Worm (Caenorhabditis elegans) whole organism, dauer: ENCODE results near the gene srz-70.
"Not testable (repeated sequence)": the region's sequence is repeated elsewhere in the genome, so short reads cannot be mapped to it uniquely, and the experiment has no call there.

Experiments used
- unc-62 ChIP-seq: sonication (generic microtip); optimal IDR thresholded peaks from 2 replicates; lab custom pipeline; 2017; ENCODE audit warnings: missing biosample characterization, missing genetic modification reagents, missing genetic modification characterization

The srz-70 gene

DNA sequence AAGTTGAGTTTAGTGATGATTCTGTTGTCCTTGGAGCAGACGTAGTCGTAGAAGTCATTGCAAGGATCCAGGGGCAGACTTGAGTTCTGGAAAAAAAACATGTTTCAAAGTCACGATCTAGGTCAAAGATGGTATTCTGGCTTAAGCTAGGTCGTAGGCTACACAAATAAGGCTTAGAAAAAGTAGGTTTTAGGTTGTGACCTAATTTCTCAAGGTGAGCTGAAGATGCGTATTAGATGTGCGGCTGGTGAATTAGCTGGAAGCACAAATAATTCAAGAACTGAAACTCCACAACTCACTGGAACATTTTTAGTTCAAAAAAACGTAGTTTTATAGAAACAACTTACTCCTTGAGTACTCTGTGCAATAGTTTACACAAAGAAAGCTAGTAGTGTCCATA, 34.7 kb downstream of the srz-70 start, which contains the start of gene F09D12.2:
F09D12.2 (minus strand) TSS at position 101 of the 400 bp plus-strand sequence.
- no peak for TF ChIP-seq unc-62 (GFP tag; lab: Kevin White, UChicago)

- no peak for TF ChIP-seq unc-62 (GFP tag; lab: Kevin White, UChicago)
These were observed 36.3 kb downstream of the srz-70 start for ce11 chrIV:3442513-3442912.

- no peak for TF ChIP-seq unc-62 (GFP tag; lab: Kevin White, UChicago)
These were observed 38.0 kb downstream of the srz-70 start, which contains the start of gene grd-10 for ce11 chrIV:3440848-3441247. Gene grd-10 (plus strand): TSS chrIV:3441055.

DNA sequence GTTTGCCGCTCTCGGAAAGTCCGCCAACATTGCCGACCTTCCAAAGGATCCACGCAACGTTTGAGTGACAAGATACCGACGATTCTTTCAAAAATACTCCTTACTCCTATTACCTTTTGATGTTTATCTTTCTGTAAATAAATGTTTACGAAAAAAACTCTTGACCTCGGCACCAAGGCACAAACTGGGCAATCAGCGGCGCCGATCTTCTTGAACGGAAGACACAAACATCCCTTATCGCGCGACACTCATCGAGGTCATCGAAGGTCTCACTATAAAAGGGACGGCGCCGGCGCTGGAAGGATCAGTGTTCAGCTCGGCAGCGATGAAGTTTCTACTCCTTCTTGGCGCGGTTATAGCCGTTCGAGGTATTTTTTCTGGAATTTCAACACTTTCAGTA, 39.5 kb downstream of the srz-70 start, which contains the start of gene grd-3:
grd-3 (plus strand) TSS at position 302 of the 400 bp plus-strand sequence.
- no peak for TF ChIP-seq unc-62 (GFP tag; lab: Kevin White, UChicago)

- no peak for TF ChIP-seq unc-62 (GFP tag; lab: Kevin White, UChicago)
These were observed 40.8 kb downstream of the srz-70 start, which contains the start of gene grd-13 for ce11 chrIV:3438022-3438421. Gene grd-13 (plus strand): TSS chrIV:3438312.

DNA sequence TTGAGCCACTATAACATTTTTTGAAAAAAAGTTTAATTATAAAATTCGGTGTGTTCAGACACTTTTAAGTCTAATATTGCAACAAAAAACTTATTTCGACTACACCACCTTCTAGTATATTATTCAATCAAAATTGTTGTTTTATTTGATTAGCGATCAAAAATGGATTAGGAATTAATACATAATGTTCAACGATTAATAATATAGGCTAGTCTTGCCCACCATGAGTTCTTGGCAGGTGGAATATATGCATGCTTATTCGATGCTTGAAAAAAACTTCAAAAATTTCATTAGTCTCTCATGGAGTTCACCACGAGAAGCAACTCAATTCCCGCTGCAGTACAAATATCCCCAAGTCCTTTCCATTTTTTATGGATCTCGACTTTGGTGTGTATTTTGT, 42.8 kb downstream of the srz-70 start, which contains the start of gene srz-32:
srz-32 (plus strand) TSS at position 301 of the 400 bp plus-strand sequence.
- no peak for TF ChIP-seq unc-62 (GFP tag; lab: Kevin White, UChicago)

ce11 chrIV:3433387-3433786, 45.4 kb downstream of the srz-70 start, which contains the start of gene C04C3.7:
Gene C04C3.7 (minus strand): TSS chrIV:3433487.
- TF ChIP-seq unc-62 (GFP tag; lab: Kevin White, UChicago) = not testable (repeated sequence)

DNA sequence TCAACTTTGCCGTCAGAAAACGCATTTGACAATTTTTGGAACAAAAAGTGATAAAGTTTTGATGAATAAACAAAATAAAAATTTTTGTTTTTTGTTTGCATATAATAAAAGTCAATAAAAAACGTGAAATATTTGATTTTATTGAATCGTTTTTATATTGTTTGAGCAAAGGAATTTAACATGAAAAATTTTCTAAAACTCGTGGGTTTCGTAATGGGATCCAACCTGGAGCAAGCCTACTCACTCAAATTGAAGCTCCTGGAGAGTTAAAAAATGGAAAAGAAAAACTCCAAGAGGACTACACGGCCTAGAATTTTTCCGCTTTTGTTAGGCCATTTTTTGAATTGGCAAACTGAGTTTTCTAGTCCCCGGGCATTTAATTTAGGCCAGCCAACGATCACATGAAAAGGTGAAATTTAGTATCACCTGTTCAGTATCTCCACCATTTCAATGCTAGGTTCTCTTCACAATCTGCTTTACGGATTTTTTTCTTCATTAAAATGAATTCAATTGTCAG, 50.3 kb downstream of the srz-70 start, which contains the start of the genes C04C3.9 and srz-60:
C04C3.9 (minus strand) TSS at position 101 of the 517 bp plus-strand sequence.
srz-60 (plus strand) TSS at position 467 of the 517 bp plus-strand sequence.
- no peak for TF ChIP-seq unc-62 (GFP tag; lab: Kevin White, UChicago)
